Fruit fly (Drosophila melanogaster) whole organism, embryonic: Measurements from ENCODE around the gene Prdm13.

Experiments used
- Antp ChIP-seq: fragments of 200-800 bp; sonication (Bioruptor generic); optimal IDR thresholded peaks from 3 replicates; lab custom pipeline; 2016; ENCODE audit warnings: missing biosample characterization, missing genetic modification characterization
- Bteb2 ChIP-seq: fragments of 200-800 bp; sonication (Bioruptor generic); optimal IDR thresholded peaks from 2 replicates; lab custom pipeline; 2016; ENCODE audit warnings: missing biosample characterization, missing genetic modification characterization
- CG10209 ChIP-seq: fragments of 200-800 bp; sonication (Bioruptor generic); optimal IDR thresholded peaks from 3 replicates; lab custom pipeline; 2017; ENCODE audit warnings: missing biosample characterization, mild to moderate bottlenecking, missing genetic modification characterization, missing genetic modification reagents
- CG10274 ChIP-seq: fragments of 200-800 bp; sonication (Bioruptor generic); optimal IDR thresholded peaks from 3 replicates; lab custom pipeline; 2017; ENCODE audit warnings: missing biosample characterization, mild to moderate bottlenecking, missing genetic modification characterization
- CG11247 ChIP-seq: fragments of 200-800 bp; sonication (Bioruptor generic); IDR thresholded peaks from 2 replicates; pipeline ENCODE4 v1.3.6; 2022; ENCODE audit warnings: missing biosample characterization, missing genetic modification characterization
- CG11696 ChIP-seq: fragments of 200-800 bp; sonication (Bioruptor generic); IDR thresholded peaks from 2 replicates; pipeline ENCODE4 v1.3.6; 2022; ENCODE audit warnings: missing biosample characterization, missing genetic modification characterization
- CG12744 ChIP-seq: fragments of 200-800 bp; sonication (Bioruptor generic); optimal IDR thresholded peaks from 2 replicates; lab custom pipeline; 2016; ENCODE audit warnings: missing biosample characterization, missing genetic modification characterization
- CG15011 ChIP-seq: fragments of 200-800 bp; sonication (Bioruptor generic); optimal IDR thresholded peaks from 3 replicates; lab custom pipeline; 2018; ENCODE audit warnings: missing biosample characterization, mild to moderate bottlenecking, missing genetic modification characterization
- CG15514 ChIP-seq: fragments of 200-800 bp; sonication (Bioruptor generic); optimal IDR thresholded peaks from 3 replicates; lab custom pipeline; 2017; ENCODE audit warnings: missing biosample characterization, missing genetic modification characterization, mild to moderate bottlenecking, moderate library complexity, missing genetic modification reagents
- CG16863 ChIP-seq: fragments of 200-800 bp; sonication (Bioruptor generic); optimal IDR thresholded peaks from 3 replicates; lab custom pipeline; 2016; ENCODE audit warnings: missing biosample characterization, missing genetic modification characterization
- CG17361 ChIP-seq: fragments of 200-800 bp; sonication (Bioruptor generic); IDR thresholded peaks from 3 replicates; pipeline ENCODE4 v1.3.6; 2022; ENCODE audit warnings: missing biosample characterization, missing genetic modification characterization
- CG1792 ChIP-seq: fragments of 200-800 bp; sonication (Bioruptor generic); optimal IDR thresholded peaks from 2 replicates; lab custom pipeline; 2016; ENCODE audit warnings: missing biosample characterization, missing genetic modification characterization
- CG2120 ChIP-seq: fragments of 200-800 bp; sonication (Bioruptor generic); optimal IDR thresholded peaks from 3 replicates; lab custom pipeline; 2016; ENCODE audit warnings: missing biosample characterization, missing genetic modification characterization
- CG2202 ChIP-seq: fragments of 200-800 bp; sonication (Bioruptor generic); optimal IDR thresholded peaks from 2 replicates; lab custom pipeline; 2018; ENCODE audit warnings: missing biosample characterization, mild to moderate bottlenecking, missing genetic modification characterization
- CG2875 ChIP-seq: fragments of 200-800 bp; sonication (Bioruptor generic); optimal IDR thresholded peaks from 2 replicates; lab custom pipeline; 2017; ENCODE audit warnings: missing biosample characterization, mild to moderate bottlenecking, missing genetic modification characterization, missing genetic modification reagents
- CG4282 ChIP-seq: fragments of 200-800 bp; sonication (Bioruptor generic); optimal IDR thresholded peaks from 2 replicates; lab custom pipeline; 2016; ENCODE audit warnings: missing biosample characterization, missing genetic modification characterization
- CG4360 ChIP-seq: fragments of 200-800 bp; sonication (Bioruptor generic); IDR thresholded peaks from 2 replicates; pipeline ENCODE4 v1.3.6; 2022; ENCODE audit warnings: missing biosample characterization, missing genetic modification characterization
- CG4854 ChIP-seq: fragments of 200-800 bp; sonication (Bioruptor generic); optimal IDR thresholded peaks from 2 replicates; lab custom pipeline; 2016; ENCODE audit warnings: missing biosample characterization, missing genetic modification characterization, inconsistent platforms
- CG5953 ChIP-seq: fragments of 200-800 bp; sonication (Bioruptor generic); IDR thresholded peaks from 2 replicates; pipeline ENCODE4 v1.3.6; 2022; ENCODE audit warnings: missing biosample characterization, missing genetic modification characterization
- CG7745 ChIP-seq: fragments of 200-800 bp; sonication (Bioruptor generic); optimal IDR thresholded peaks from 2 replicates; lab custom pipeline; 2018; ENCODE audit warnings: missing biosample characterization, mild to moderate bottlenecking, missing genetic modification characterization, moderate library complexity
- CG7987 ChIP-seq: fragments of 200-800 bp; sonication (Bioruptor generic); optimal IDR thresholded peaks from 2 replicates; lab custom pipeline; 2018; ENCODE audit warnings: missing biosample characterization, mild to moderate bottlenecking, missing genetic modification characterization, moderate library complexity
- CG9437 ChIP-seq: fragments of 200-800 bp; sonication (Bioruptor generic); optimal IDR thresholded peaks from 2 replicates; lab custom pipeline; 2018; ENCODE audit warnings: missing biosample characterization, mild to moderate bottlenecking, missing genetic modification characterization
- Jarid2 ChIP-seq: fragments of 200-800 bp; sonication (Bioruptor generic); optimal IDR thresholded peaks from 3 replicates; lab custom pipeline; 2017; ENCODE audit warnings: mild to moderate bottlenecking, missing biosample characterization, missing genetic modification reagents, missing genetic modification characterization
- Nf-YC ChIP-seq: fragments of 200-800 bp; optimal IDR thresholded peaks from 3 replicates; lab custom pipeline; 2019; ENCODE audit warnings: missing biosample characterization, mild to moderate bottlenecking, missing genetic modification characterization, moderate library complexity
- Oli ChIP-seq: fragments of 200-800 bp; sonication (Bioruptor generic); optimal IDR thresholded peaks from 2 replicates; lab custom pipeline; 2018; ENCODE audit warnings: missing biosample characterization, mild to moderate bottlenecking, missing genetic modification characterization, moderate library complexity
- Pdp1 ChIP-seq, 2 experiments: fragments of 200-800 bp; sonication (Bioruptor generic); optimal IDR thresholded peaks; 3 replicates each; lab custom pipeline; 2016; ENCODE audit warnings: missing biosample characterization in 2 of 2, missing genetic modification characterization in 2 of 2, mild to moderate bottlenecking in 1 of 2, moderate library complexity in 1 of 2
- Ssrp ChIP-seq: fragments of 200-800 bp; sonication (Bioruptor generic); optimal IDR thresholded peaks from 2 replicates; lab custom pipeline; 2018; ENCODE audit warnings: missing biosample characterization, mild to moderate bottlenecking, missing genetic modification characterization, moderate library complexity
- Taf1 ChIP-seq: fragments of 200-800 bp; sonication (Bioruptor generic); IDR thresholded peaks from 2 replicates; pipeline ENCODE4 v1.3.6; 2022; ENCODE audit warnings: missing biosample characterization, missing genetic modification characterization
- Xbp1 ChIP-seq: fragments of 200-800 bp; sonication (Bioruptor generic); optimal IDR thresholded peaks from 3 replicates; lab custom pipeline; 2016; ENCODE audit warnings: missing biosample characterization, mild to moderate bottlenecking, missing genetic modification characterization
- ara ChIP-seq: fragments of 200-800 bp; sonication (Bioruptor generic); IDR thresholded peaks from 2 replicates; pipeline ENCODE4 v1.3.6; 2022; ENCODE audit warnings: missing biosample characterization, missing genetic modification characterization
- ase ChIP-seq: fragments of 200-800 bp; sonication (Bioruptor generic); IDR thresholded peaks from 3 replicates; pipeline ENCODE4 v1.3.6; 2022; ENCODE audit warnings: missing biosample characterization, missing genetic modification characterization
- bowl ChIP-seq: fragments of 200-800 bp; sonication (Bioruptor generic); IDR thresholded peaks from 2 replicates; pipeline ENCODE4 v1.3.6; 2022; ENCODE audit warnings: missing biosample characterization, missing genetic modification characterization
- br ChIP-seq: fragments of >200 bp; optimal IDR thresholded peaks from 2 replicates; lab custom pipeline; 2017
- btn ChIP-seq: fragments of 200-800 bp; sonication (Bioruptor generic); optimal IDR thresholded peaks from 2 replicates; lab custom pipeline; 2016; ENCODE audit warnings: missing biosample characterization, missing genetic modification characterization
- caup ChIP-seq: fragments of 200-800 bp; sonication (Bioruptor generic); optimal IDR thresholded peaks from 3 replicates; lab custom pipeline; 2017; ENCODE audit warnings: missing biosample characterization, mild to moderate bottlenecking, missing genetic modification characterization, moderate library complexity; ENCODE audit not compliant: severe bottlenecking
- chn ChIP-seq: fragments of 200-800 bp; sonication (Bioruptor generic); optimal IDR thresholded peaks from 2 replicates; lab custom pipeline; 2016; ENCODE audit warnings: missing biosample characterization, missing genetic modification characterization
- emc ChIP-seq: fragments of 200-800 bp; sonication (Bioruptor generic); optimal IDR thresholded peaks from 2 replicates; lab custom pipeline; 2016; ENCODE audit warnings: missing biosample characterization, missing genetic modification characterization
- eve ChIP-seq, 2 experiments: fragments of >200 bp; optimal IDR thresholded peaks; 2 replicates each; lab custom pipeline; 2017; ENCODE audit warnings: missing biosample characterization in 2 of 2, missing genetic modification characterization in 2 of 2
- ind ChIP-seq: fragments of 200-800 bp; sonication (Bioruptor generic); optimal IDR thresholded peaks from 3 replicates; lab custom pipeline; 2016; ENCODE audit warnings: missing biosample characterization, missing genetic modification characterization
- nau ChIP-seq: fragments of 200-800 bp; sonication (Bioruptor generic); optimal IDR thresholded peaks from 3 replicates; lab custom pipeline; 2017; ENCODE audit warnings: missing biosample characterization, mild to moderate bottlenecking, missing genetic modification characterization, missing genetic modification reagents
- peb ChIP-seq: fragments of 200-800 bp; sonication (Bioruptor generic); IDR thresholded peaks from 2 replicates; pipeline ENCODE4 v1.3.6; 2022; ENCODE audit warnings: missing biosample characterization, missing genetic modification characterization
- ranshi ChIP-seq: fragments of 200-800 bp; sonication (Bioruptor generic); IDR thresholded peaks from 2 replicates; pipeline ENCODE4 v1.3.6; 2022; ENCODE audit warnings: missing biosample characterization, missing genetic modification characterization
- sisA ChIP-seq: fragments of 200-800 bp; sonication (Bioruptor generic); IDR thresholded peaks from 2 replicates; pipeline ENCODE4 v1.3.6; 2022; ENCODE audit warnings: missing biosample characterization, missing genetic modification characterization
- slou ChIP-seq: fragments of 200-800 bp; sonication (Bioruptor generic); optimal IDR thresholded peaks from 3 replicates; lab custom pipeline; 2016; ENCODE audit warnings: missing biosample characterization, missing genetic modification characterization
- so ChIP-seq: fragments of 200-800 bp; sonication (Bioruptor generic); IDR thresholded peaks from 3 replicates; pipeline ENCODE4 v1.3.6; 2022; ENCODE audit warnings: missing biosample characterization, missing genetic modification characterization
- stc ChIP-seq: fragments of 200-800 bp; sonication (Bioruptor generic); IDR thresholded peaks from 2 replicates; pipeline ENCODE4 v1.3.6; 2022; ENCODE audit warnings: missing biosample characterization, missing genetic modification characterization
- twi ChIP-seq: fragments of 200-800 bp; optimal IDR thresholded peaks from 2 replicates; lab custom pipeline; 2019; ENCODE audit warnings: missing biosample characterization, mild to moderate bottlenecking, missing genetic modification characterization, moderate library complexity
- tx ChIP-seq: fragments of 200-800 bp; sonication (Bioruptor generic); optimal IDR thresholded peaks from 2 replicates; lab custom pipeline; 2016; ENCODE audit warnings: missing biosample characterization, missing genetic modification characterization
- wdn ChIP-seq: fragments of 200-800 bp; sonication (Bioruptor generic); IDR thresholded peaks from 2 replicates; pipeline ENCODE4 v1.3.6; 2022; ENCODE audit warnings: missing biosample characterization, missing genetic modification characterization
- wek ChIP-seq: fragments of 200-800 bp; sonication (Bioruptor generic); optimal IDR thresholded peaks from 3 replicates; lab custom pipeline; 2018; ENCODE audit warnings: missing biosample characterization, mild to moderate bottlenecking, missing genetic modification characterization, moderate library complexity

Prdm13 gene

DNA sequence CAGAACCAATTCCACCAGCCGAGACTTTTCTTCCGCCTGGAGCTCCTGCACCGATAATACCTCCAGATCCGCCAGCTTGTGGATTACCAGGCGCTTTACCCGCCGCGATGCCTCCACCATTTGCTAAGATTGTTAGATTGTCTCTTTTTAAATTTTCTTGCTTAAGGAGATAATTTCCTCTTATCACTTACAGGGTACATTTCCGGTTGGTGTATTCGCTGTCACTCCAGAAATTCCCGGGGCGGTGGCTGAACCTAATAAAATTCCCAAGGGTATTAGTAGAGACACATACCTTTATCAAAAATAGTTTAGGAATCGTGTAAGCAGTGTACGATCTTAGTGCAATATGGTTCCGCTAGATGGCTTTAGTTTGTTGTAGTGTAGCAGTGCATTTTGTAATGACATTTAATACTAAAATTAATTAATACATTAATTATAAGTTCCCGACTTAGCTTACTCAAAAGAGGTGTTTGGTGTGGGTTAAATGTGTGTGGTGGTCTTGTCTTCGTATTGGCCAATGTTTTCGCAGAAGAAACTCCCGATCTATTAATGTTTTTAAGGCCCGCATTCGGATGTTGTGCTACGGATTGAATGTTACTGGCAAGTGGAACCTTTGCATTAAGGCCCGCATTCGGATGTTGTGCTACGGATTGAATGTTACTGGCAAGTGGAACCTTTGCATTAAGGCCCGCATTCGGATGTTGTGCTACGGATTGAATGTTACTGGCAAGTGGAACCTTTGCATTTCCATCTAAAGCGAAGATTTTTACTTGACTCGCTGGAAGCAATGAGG, 38.1 kb upstream of the Prdm13 start:
- TF ChIP-seq so, result peak; percentile 76; the same call in 2 of the 3 replicates
- no peak for TF ChIP-seq chn
- TF ChIP-seq bowl (GFP tag; lab: Robert Waterston, UW), result peak; percentile 61; the same call in 1 of the 2 replicates
- TF ChIP-seq emc (GFP tag; lab: Kevin White, UChicago), result peak; percentile 64
- peak; percentile 83 for TF ChIP-seq ara
- no peak for TF ChIP-seq CG2120 (GFP tag; lab: Kevin White, UChicago)
- TF ChIP-seq CG15011 (GFP tag; lab: Kevin White, UChicago), result peak; percentile 71
- TF ChIP-seq Antp (GFP tag; lab: Kevin White, UChicago), result peak; percentile 50
- peak; percentile 49; the same call in 1 of the 2 replicates for TF ChIP-seq wdn (GFP tag; lab: Robert Waterston, UW)
- TF ChIP-seq Taf1 (GFP tag; lab: Robert Waterston, UW), result peak; percentile 42
- TF ChIP-seq CG2875 (GFP tag; lab: Kevin White, UChicago), result peak; percentile 84
- peak; percentile 94 for TF ChIP-seq caup
- peak in 1 of 2 experiments; percentile 34 for TF ChIP-seq Pdp1 (GFP tag; optimal IDR thresholded peaks at IDR 0.05; lab: Kevin White, UChicago)
- peak; percentile 76; the same call in 1 of the 2 replicates for TF ChIP-seq ranshi
- peak; percentile 56 for TF ChIP-seq CG1792 (GFP tag; lab: Kevin White, UChicago)
- peak; percentile 79 for TF ChIP-seq ase
- no peak for TF ChIP-seq CG4282
- TF ChIP-seq CG4360 (GFP tag; lab: Robert Waterston, UW), result peak; percentile 53
- TF ChIP-seq peb (GFP tag; lab: Robert Waterston, UW), result peak; percentile 52; the same call in 1 of the 2 replicates
- peak; percentile 66 for TF ChIP-seq CG17361 (GFP tag; lab: Robert Waterston, UW)
- TF ChIP-seq twi (tag; lab: Kevin White, UChicago), result no peak
- TF ChIP-seq wek (GFP tag; lab: Kevin White, UChicago), result peak; percentile 89
- peak; percentile 79 for TF ChIP-seq CG11247 (GFP tag; lab: Robert Waterston, UW)
- TF ChIP-seq ind (GFP tag; lab: Kevin White, UChicago), result peak; percentile 20
- no peak for TF ChIP-seq CG12744 (GFP tag; lab: Kevin White, UChicago)
- TF ChIP-seq CG7745 (tag; lab: Kevin White, UChicago), result no peak
- peak; percentile 80 for TF ChIP-seq CG15514
- TF ChIP-seq slou (GFP tag; lab: Kevin White, UChicago), result peak; percentile 2
- TF ChIP-seq Oli (tag; lab: Kevin White, UChicago), result peak; percentile 40
- TF ChIP-seq CG4854 (GFP tag; lab: Kevin White, UChicago), result peak; percentile 77
- peak; percentile 87 for TF ChIP-seq nau (GFP tag; lab: Kevin White, UChicago)
- peak; percentile 76 for TF ChIP-seq CG11696
- TF ChIP-seq CG16863 (GFP tag; lab: Kevin White, UChicago), result peak; percentile 25
- TF ChIP-seq btn (GFP tag; lab: Kevin White, UChicago), result peak; percentile 52
- no peak for TF ChIP-seq eve (GFP tag; optimal IDR thresholded peaks at IDR 0.05; lab: Kevin White, UChicago)
- TF ChIP-seq Nf-YC (tag; lab: Kevin White, UChicago), result peak; percentile 52
- peak; percentile 94 for TF ChIP-seq CG7987 (GFP tag; lab: Kevin White, UChicago)
- peak; percentile 58 for TF ChIP-seq Jarid2
- no peak for TF ChIP-seq sisA (GFP tag; lab: Robert Waterston, UW)
- peak; percentile 59 for TF ChIP-seq CG2202 (tag; lab: Kevin White, UChicago)
- no peak for TF ChIP-seq Bteb2 (GFP tag; lab: Kevin White, UChicago)
- peak; percentile 89 for TF ChIP-seq stc (GFP tag; lab: Robert Waterston, UW)
- peak; percentile 34 for TF ChIP-seq CG9437 (GFP tag; lab: Kevin White, UChicago)
- TF ChIP-seq CG10209 (GFP tag; lab: Kevin White, UChicago), result peak; percentile 73
- no peak for TF ChIP-seq tx
- TF ChIP-seq CG5953, result peak; percentile 79
- peak; percentile 13 for TF ChIP-seq Ssrp
- TF ChIP-seq br, result no peak
- TF ChIP-seq CG10274 (GFP tag; lab: Kevin White, UChicago), result peak; percentile 69
- TF ChIP-seq Xbp1, result peak; percentile 60
